Worm (Caenorhabditis elegans) whole organism, L2 larva: ENCODE data around the gene Y71H10B.1.
A peak's percentile ranks its signal among the peaks of the same experiment; 100 is the strongest.

Experiments used
- C34F6.9 ChIP-seq: fragments of 150-350 bp; optimal IDR thresholded peaks from 2 replicates; lab custom pipeline; 2014; ENCODE audit warnings: missing biosample characterization, missing genetic modification characterization
- F13H6.1 ChIP-seq: sonication (generic microtip); optimal IDR thresholded peaks from 2 replicates; lab custom pipeline; 2016; ENCODE audit warnings: missing genetic modification characterization, missing compliant biosample characterization
- R02D3.7 ChIP-seq: fragments of 150-350 bp; optimal IDR thresholded peaks from 2 replicates; lab custom pipeline; 2014; ENCODE audit warnings: missing biosample characterization, missing genetic modification characterization
- Y55F3AM.14 ChIP-seq: fragments of 200-800 bp; sonication (Bioruptor generic); optimal IDR thresholded peaks from 2 replicates; lab custom pipeline; 2018; ENCODE audit warnings: mild to moderate bottlenecking, missing genetic modification characterization, missing compliant biosample characterization
- ZK546.5 ChIP-seq: sonication (generic microtip); optimal IDR thresholded peaks from 2 replicates; lab custom pipeline; 2017; ENCODE audit warnings: missing biosample characterization, missing genetic modification characterization
- alr-1 ChIP-seq: fragments of 150-350 bp; optimal IDR thresholded peaks from 2 replicates; lab custom pipeline; 2014; ENCODE audit warnings: missing biosample characterization, missing genetic modification characterization
- aly-2 ChIP-seq: fragments of 150-350 bp; optimal IDR thresholded peaks from 2 replicates; lab custom pipeline; 2014; ENCODE audit warnings: missing biosample characterization, missing genetic modification characterization
- ama-1 ChIP-seq: fragments of 150-350 bp; optimal IDR thresholded peaks from 2 replicates; lab custom pipeline; 2018; ENCODE audit warnings: inconsistent platforms
- blmp-1 ChIP-seq: sonication (generic microtip); optimal IDR thresholded peaks from 2 replicates; lab custom pipeline; 2017; ENCODE audit warnings: missing genetic modification characterization, mild to moderate bottlenecking, missing compliant biosample characterization, antibody characterized with exemption, moderate library complexity; ENCODE audit not compliant: insufficient read depth
- ceh-16 ChIP-seq: fragments of 150-350 bp; optimal IDR thresholded peaks from 2 replicates; lab custom pipeline; 2014; ENCODE audit warnings: missing biosample characterization, missing genetic modification characterization
- ceh-82 ChIP-seq: fragments of 150-350 bp; optimal IDR thresholded peaks from 2 replicates; lab custom pipeline; 2014; ENCODE audit warnings: missing biosample characterization, missing genetic modification characterization
- crh-2 ChIP-seq: sonication (generic microtip); optimal IDR thresholded peaks from 2 replicates; lab custom pipeline; 2017; ENCODE audit warnings: missing biosample characterization, missing genetic modification characterization
- dmd-4 ChIP-seq: sonication (generic microtip); optimal IDR thresholded peaks from 2 replicates; lab custom pipeline; 2017; ENCODE audit warnings: missing biosample characterization, missing genetic modification characterization
- egl-27 ChIP-seq: sonication (generic microtip); optimal IDR thresholded peaks from 3 replicates; lab custom pipeline; 2017; ENCODE audit warnings: missing biosample characterization, missing genetic modification reagents, missing genetic modification characterization
- elt-1 ChIP-seq: fragments of 150-350 bp; optimal IDR thresholded peaks from 2 replicates; lab custom pipeline; 2014; ENCODE audit warnings: missing biosample characterization, missing genetic modification characterization
- elt-3 ChIP-seq: sonication (generic microtip); optimal IDR thresholded peaks from 2 replicates; lab custom pipeline; 2017; ENCODE audit warnings: missing biosample characterization, missing genetic modification characterization
- gmeb-1 ChIP-seq: fragments of 150-350 bp; optimal IDR thresholded peaks from 2 replicates; lab custom pipeline; 2014; ENCODE audit warnings: missing biosample characterization, missing genetic modification characterization
- lin-11 ChIP-seq: fragments of 150-350 bp; sonication (generic microtip); optimal IDR thresholded peaks from 2 replicates; lab custom pipeline; 2014; ENCODE audit warnings: missing biosample characterization, missing genetic modification characterization, inconsistent platforms, mixed read lengths
- lin-13 ChIP-seq: fragments of 150-350 bp; optimal IDR thresholded peaks from 2 replicates; lab custom pipeline; 2014; ENCODE audit warnings: missing biosample characterization, missing genetic modification reagents, missing genetic modification characterization
- lin-39 ChIP-seq: fragments of 150-350 bp; optimal IDR thresholded peaks from 2 replicates; lab custom pipeline; 2014; ENCODE audit warnings: missing biosample characterization, missing genetic modification reagents, missing genetic modification characterization
- lsy-2 ChIP-seq, 2 experiments: fragments of 150-350 bp in 1 of 2; sonication (generic microtip) in 1 of 2; optimal IDR thresholded peaks; 2 replicates each; lab custom pipeline; 2014 to 2017; ENCODE audit warnings: missing biosample characterization in 2 of 2, missing genetic modification characterization in 2 of 2
- mab-5 ChIP-seq: fragments of 150-350 bp; optimal IDR thresholded peaks from 2 replicates; lab custom pipeline; 2014; ENCODE audit warnings: missing biosample characterization, missing genetic modification characterization
- mbf-1 ChIP-seq: sonication (generic microtip); optimal IDR thresholded peaks from 2 replicates; lab custom pipeline; 2017; ENCODE audit warnings: missing biosample characterization, missing genetic modification characterization
- mdl-1 ChIP-seq, 2 experiments: fragments of 150-350 bp in 1 of 2; sonication (generic microtip) in 1 of 2; optimal IDR thresholded peaks; 2 replicates each; lab custom pipeline; 2017; ENCODE audit warnings: missing biosample characterization in 2 of 2, missing genetic modification characterization in 2 of 2
- nhr-10 ChIP-seq: sonication (generic microtip); optimal IDR thresholded peaks from 2 replicates; lab custom pipeline; 2017; ENCODE audit warnings: missing biosample characterization, missing genetic modification characterization
- nhr-11 ChIP-seq: fragments of 150-350 bp; optimal IDR thresholded peaks from 2 replicates; lab custom pipeline; 2014; ENCODE audit warnings: missing biosample characterization, missing genetic modification characterization
- nhr-12 ChIP-seq: fragments of 150-350 bp; optimal IDR thresholded peaks from 2 replicates; lab custom pipeline; 2014; ENCODE audit warnings: missing biosample characterization, missing genetic modification characterization
- nhr-129 ChIP-seq: fragments of 150-350 bp; optimal IDR thresholded peaks from 2 replicates; lab custom pipeline; 2014; ENCODE audit warnings: missing biosample characterization, missing genetic modification characterization
- nhr-21 ChIP-seq: fragments of 150-350 bp; optimal IDR thresholded peaks from 2 replicates; lab custom pipeline; 2014; ENCODE audit warnings: missing biosample characterization, missing genetic modification characterization
- nhr-23 ChIP-seq: fragments of 150-350 bp; optimal IDR thresholded peaks from 2 replicates; lab custom pipeline; 2014; ENCODE audit warnings: missing biosample characterization, missing genetic modification reagents, missing genetic modification characterization
- nhr-237 ChIP-seq: fragments of 150-350 bp; optimal IDR thresholded peaks from 2 replicates; lab custom pipeline; 2014; ENCODE audit warnings: missing biosample characterization, missing genetic modification characterization
- nhr-25 ChIP-seq: fragments of 150-350 bp; sonication (generic microtip); optimal IDR thresholded peaks from 3 replicates; lab custom pipeline; 2014; ENCODE audit warnings: missing biosample characterization, missing genetic modification characterization
- nhr-6 ChIP-seq: fragments of 150-350 bp; optimal IDR thresholded peaks from 2 replicates; lab custom pipeline; 2014; ENCODE audit warnings: missing biosample characterization, missing genetic modification characterization
- nhr-77 ChIP-seq: fragments of 150-350 bp; optimal IDR thresholded peaks from 2 replicates; lab custom pipeline; 2014; ENCODE audit warnings: missing biosample characterization, missing genetic modification characterization
- peb-1 ChIP-seq: fragments of 150-350 bp; optimal IDR thresholded peaks from 2 replicates; lab custom pipeline; 2014; ENCODE audit warnings: missing biosample characterization, missing genetic modification characterization
- sem-4 ChIP-seq: fragments of 150-350 bp; optimal IDR thresholded peaks from 2 replicates; lab custom pipeline; 2014; ENCODE audit warnings: missing biosample characterization, missing genetic modification reagents, missing genetic modification characterization
- skn-1 ChIP-seq: sonication (generic microtip); optimal IDR thresholded peaks from 2 replicates; lab custom pipeline; 2017; ENCODE audit warnings: missing biosample characterization, missing genetic modification characterization
- sma-3 ChIP-seq: sonication (generic microtip); optimal IDR thresholded peaks from 2 replicates; lab custom pipeline; 2016; ENCODE audit warnings: missing genetic modification reagents, missing genetic modification characterization, missing compliant biosample characterization
- sma-9 ChIP-seq, 2 experiments: fragments of 150-350 bp in 1 of 2; sonication (generic microtip) in 1 of 2; optimal IDR thresholded peaks; 2 replicates each; lab custom pipeline; 2014 to 2016; ENCODE audit warnings: missing genetic modification characterization in 2 of 2, mild to moderate bottlenecking in 1 of 2, missing biosample characterization in 1 of 2, missing compliant biosample characterization in 1 of 2, missing genetic modification reagents in 1 of 2, moderate library complexity in 1 of 2
- snpc-4 ChIP-seq: fragments of 150-350 bp; optimal IDR thresholded peaks from 2 replicates; lab custom pipeline; 2014; ENCODE audit warnings: missing biosample characterization, missing genetic modification characterization
- unc-39 ChIP-seq: fragments of 150-350 bp; optimal IDR thresholded peaks from 2 replicates; lab custom pipeline; 2014; ENCODE audit warnings: missing biosample characterization, missing genetic modification characterization
- unc-55 ChIP-seq: fragments of 150-350 bp; sonication (generic microtip); optimal IDR thresholded peaks from 3 replicates; lab custom pipeline; 2014; ENCODE audit warnings: missing biosample characterization, missing genetic modification reagents, missing genetic modification characterization
- zag-1 ChIP-seq: fragments of 150-350 bp; optimal IDR thresholded peaks from 2 replicates; lab custom pipeline; 2014; ENCODE audit warnings: missing biosample characterization, missing genetic modification characterization
- ztf-1 ChIP-seq: fragments of 200-800 bp; sonication (Bioruptor generic); conservative IDR thresholded peaks from 2 replicates; pipeline ENCODE4 v1.3.6; 2022; ENCODE audit warnings: missing genetic modification characterization, missing compliant biosample characterization
- ztf-11 ChIP-seq: sonication (generic microtip); optimal IDR thresholded peaks from 2 replicates; lab custom pipeline; 2017; ENCODE audit warnings: missing biosample characterization, missing genetic modification characterization
- ztf-4 ChIP-seq: fragments of 150-350 bp; optimal IDR thresholded peaks from 2 replicates; lab custom pipeline; 2014; ENCODE audit warnings: missing biosample characterization, missing genetic modification characterization

The Y71H10B.1 gene

DNA sequence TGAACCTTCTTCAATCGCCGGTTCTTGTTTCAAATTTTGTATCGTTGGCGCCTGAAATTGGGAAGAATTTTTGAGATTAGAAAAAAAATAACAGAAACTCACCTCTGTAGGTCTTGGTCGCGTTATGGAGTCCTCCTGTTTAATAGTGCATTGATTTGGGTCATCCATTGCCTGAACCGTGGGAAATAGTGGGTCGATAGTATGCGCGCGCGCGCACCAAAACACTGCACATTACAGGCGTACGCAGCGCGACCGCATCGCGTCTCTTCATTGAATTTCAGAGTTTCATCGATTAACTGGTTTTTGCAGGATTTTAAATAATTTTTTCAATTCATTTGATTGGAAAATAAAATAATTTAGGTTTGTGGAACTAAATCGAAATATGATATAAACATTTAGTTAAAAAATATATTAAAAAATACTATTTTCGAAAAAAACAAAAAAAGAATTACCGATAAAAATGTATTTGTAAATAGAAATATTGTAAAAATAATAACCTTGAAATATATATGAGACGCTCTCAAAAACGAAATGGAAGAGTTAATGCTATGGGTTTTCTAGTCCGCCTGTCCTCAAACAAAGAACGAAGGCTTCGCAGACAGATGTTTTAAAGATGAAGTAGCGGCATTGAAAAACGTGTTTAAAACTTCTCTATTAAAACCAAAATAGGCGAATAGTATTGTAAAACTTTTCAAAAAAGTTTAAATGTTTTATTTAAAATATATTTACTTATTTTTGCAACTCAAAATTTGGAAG lies 17.2 kb upstream of the Y71H10B.1 start, which contains the start of gene tra-4:
tra-4 (minus strand) TSS at position 534 of the 756 bp plus-strand sequence.
- TF ChIP-seq blmp-1 (no peak), C34F6.9 (peak; percentile 15), unc-55 (GFP tag; lab: Kevin White, UChicago) (peak; percentile 51), unc-39 (tag; lab: Kevin White, UChicago) (no peak), lin-39 (tag; lab: Kevin White, UChicago) (no peak), sma-3 (GFP tag; lab: Kevin White, UChicago) (no peak), lin-13 (GFP tag; lab: Kevin White, UChicago) (peak; percentile 36), ZK546.5 (no peak), Y55F3AM.14 (GFP tag; lab: Kevin White, UChicago) (no peak), sem-4 (tag; lab: Kevin White, UChicago) (no peak), ztf-1 (no peak), nhr-25 (peak; percentile 80), mab-5 (tag; lab: Kevin White, UChicago) (no peak), peb-1 (tag; lab: Kevin White, UChicago) (no peak), sma-9 (GFP tag; optimal IDR thresholded peaks at IDR 0.05; lab: Kevin White, UChicago) (peak; percentile 44), sma-9 (tag; optimal IDR thresholded peaks at IDR 0.05; lab: Kevin White, UChicago) (no peak), ztf-4 (tag; lab: Kevin White, UChicago) (no peak), lsy-2 (tag; optimal IDR thresholded peaks at IDR 0.05; lab: Kevin White, UChicago) (peak in 1 of 2 experiments; percentile 26)

DNA sequence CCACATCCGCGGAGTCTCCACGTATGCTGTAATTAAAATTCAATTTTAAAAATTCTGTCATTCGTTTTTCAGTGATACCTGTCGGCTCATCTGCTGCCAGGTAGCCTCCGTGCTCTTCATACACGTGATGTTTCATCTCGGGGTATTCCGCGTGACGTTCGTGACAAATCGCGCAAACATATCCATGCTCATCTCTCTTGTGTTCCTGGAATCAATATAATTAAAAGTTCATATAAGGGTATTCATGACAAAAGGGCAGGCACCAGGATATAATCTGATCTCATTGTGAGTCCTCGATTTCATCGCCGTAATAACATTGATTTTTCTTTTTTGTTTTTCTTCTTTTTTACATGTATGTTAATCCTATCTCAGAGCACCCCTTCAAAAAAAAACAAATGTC lies 13.9 kb upstream of the Y71H10B.1 start:
- no peak for TF ChIP-seq aly-2 (tag; lab: Kevin White, UChicago)
- peak in 1 of 2 experiments; percentile 0 for TF ChIP-seq lsy-2 (tag; optimal IDR thresholded peaks at IDR 0.05; lab: Kevin White, UChicago)

DNA sequence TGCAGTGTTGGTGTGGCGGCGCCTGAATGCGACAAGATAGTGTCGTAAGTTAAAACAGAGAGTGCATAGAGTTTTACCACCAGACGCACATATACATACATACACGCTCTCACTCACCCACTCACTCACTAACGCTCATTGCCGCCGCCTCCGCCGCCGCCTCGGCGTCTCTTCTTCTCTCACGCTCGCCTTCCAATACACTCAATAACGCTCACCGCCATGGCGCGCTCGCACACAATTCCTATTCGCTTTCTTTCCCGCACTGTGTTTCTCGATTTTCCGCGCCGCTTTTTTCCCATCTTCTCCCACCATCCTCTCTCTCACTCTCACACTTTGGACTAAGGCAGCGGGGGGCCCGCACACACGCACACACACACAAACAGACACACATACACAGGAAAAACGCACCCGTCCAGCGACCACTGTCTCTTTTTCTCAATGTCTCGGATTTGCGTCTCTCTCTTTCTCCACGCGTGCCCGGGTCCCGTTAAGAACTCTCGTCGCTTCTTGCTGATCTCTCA lies 12.4 kb upstream of the Y71H10B.1 start, which contains the start of gene kin-29:
kin-29 (minus strand) TSS at position 51 of the 521 bp plus-strand sequence.
- no peak for TF ChIP-seq mbf-1 (tag; lab: Kevin White, UChicago)
- TF ChIP-seq nhr-6 (tag; lab: Kevin White, UChicago) = peak; percentile 65
- peak; percentile 63 for TF ChIP-seq egl-27 (tag; lab: Kevin White, UChicago)
- no peak for TF ChIP-seq dmd-4 (tag; lab: Kevin White, UChicago)
- TF ChIP-seq nhr-21 (tag; lab: Kevin White, UChicago) = peak; percentile 74
- TF ChIP-seq ama-1 = no peak
- no peak for TF ChIP-seq ceh-82 (tag; lab: Kevin White, UChicago)
- TF ChIP-seq C34F6.9 = peak; percentile 83
- no peak for TF ChIP-seq unc-39 (tag; lab: Kevin White, UChicago)
- no peak for TF ChIP-seq nhr-11 (tag; lab: Kevin White, UChicago)
- TF ChIP-seq zag-1 (tag; lab: Kevin White, UChicago) = peak; percentile 73
- TF ChIP-seq sma-3 (GFP tag; lab: Kevin White, UChicago) = peak; percentile 83
- TF ChIP-seq peb-1 (tag; lab: Kevin White, UChicago) = no peak
- peak; percentile 48 for TF ChIP-seq gmeb-1
- TF ChIP-seq nhr-10 = peak; percentile 11
- no peak for TF ChIP-seq elt-3
- peak; percentile 86 for TF ChIP-seq sma-9 (GFP tag; optimal IDR thresholded peaks at IDR 0.05; lab: Kevin White, UChicago)
- TF ChIP-seq sma-9 (tag; optimal IDR thresholded peaks at IDR 0.05; lab: Kevin White, UChicago) = no peak
- peak; percentile 67 for TF ChIP-seq mab-5 (tag; lab: Kevin White, UChicago)
- peak; percentile 28 for TF ChIP-seq ceh-16 (tag; lab: Kevin White, UChicago)
- TF ChIP-seq alr-1 (tag; lab: Kevin White, UChicago) = no peak
- peak; percentile 56 to 75 for TF ChIP-seq lsy-2 (tag; optimal IDR thresholded peaks at IDR 0.05; lab: Kevin White, UChicago)
- TF ChIP-seq elt-1 = no peak
- peak; percentile 87 for TF ChIP-seq unc-55 (GFP tag; lab: Kevin White, UChicago)
- peak; percentile 76 for TF ChIP-seq lin-11
- peak; percentile 70 for TF ChIP-seq nhr-25
- peak; percentile 14 for TF ChIP-seq sem-4 (tag; lab: Kevin White, UChicago)
- TF ChIP-seq blmp-1 = peak; percentile 73
- TF ChIP-seq aly-2 (tag; lab: Kevin White, UChicago) = no peak
- no peak for TF ChIP-seq skn-1 (tag; lab: Kevin White, UChicago)
- no peak for TF ChIP-seq nhr-23 (tag; lab: Kevin White, UChicago)
- no peak for TF ChIP-seq ztf-11
- TF ChIP-seq F13H6.1 (tag; lab: Kevin White, UChicago) = peak; percentile 97
- TF ChIP-seq nhr-77 = no peak
- peak; percentile 93 for TF ChIP-seq nhr-129
- TF ChIP-seq mdl-1 (tag; optimal IDR thresholded peaks at IDR 0.05; lab: Kevin White, UChicago) = peak; percentile 26 to 74
- peak; percentile 75 for TF ChIP-seq crh-2 (tag; lab: Kevin White, UChicago)
- no peak for TF ChIP-seq ZK546.5
- TF ChIP-seq lin-13 (GFP tag; lab: Kevin White, UChicago) = peak; percentile 81
- peak; percentile 36 for TF ChIP-seq snpc-4 (tag; lab: Kevin White, UChicago)
- no peak for TF ChIP-seq nhr-12 (tag; lab: Kevin White, UChicago)
- no peak for TF ChIP-seq R02D3.7
- no peak for TF ChIP-seq nhr-237
